Worm (Caenorhabditis elegans) whole organism, early embryonic: ENCODE measurements around the gene B0218.7.

Source experiments
- F13C5.2 ChIP-seq: sonication (generic microtip); optimal IDR thresholded peaks from 2 replicates; lab custom pipeline; 2017; ENCODE audit warnings: mild to moderate bottlenecking, missing genetic modification characterization, inconsistent platforms, missing compliant biosample characterization
- aly-1 ChIP-seq: sonication (generic microtip); optimal IDR thresholded peaks from 2 replicates; lab custom pipeline; 2016; ENCODE audit warnings: missing genetic modification characterization, missing compliant biosample characterization
- ama-1 ChIP-seq: fragments of 150-350 bp; optimal IDR thresholded peaks from 2 replicates; lab custom pipeline; 2014
- ceh-13 ChIP-seq: fragments of 200-800 bp; sonication (Bioruptor generic); optimal IDR thresholded peaks from 2 replicates; lab custom pipeline; 2018; ENCODE audit warnings: mild to moderate bottlenecking, missing genetic modification characterization, missing compliant biosample characterization
- ceh-36 ChIP-seq: sonication (generic microtip); optimal IDR thresholded peaks from 2 replicates; lab custom pipeline; 2016; ENCODE audit warnings: missing genetic modification characterization, inconsistent platforms, missing compliant biosample characterization
- ets-7 ChIP-seq: sonication (generic microtip); optimal IDR thresholded peaks from 2 replicates; lab custom pipeline; 2016; ENCODE audit warnings: missing genotype, missing genetic modification characterization, missing compliant biosample characterization
- flt-1 ChIP-seq: fragments of 200-800 bp; sonication (Bioruptor generic); IDR thresholded peaks from 2 replicates; pipeline ENCODE4 v1.3.6; 2022; ENCODE audit warnings: missing genetic modification characterization, missing compliant biosample characterization
- hmbx-1 ChIP-seq: sonication (generic microtip); optimal IDR thresholded peaks from 2 replicates; lab custom pipeline; 2016; ENCODE audit warnings: mild to moderate bottlenecking, missing genetic modification characterization, missing compliant biosample characterization
- hmg-4 ChIP-seq: fragments of 200-800 bp; sonication (Bioruptor generic); optimal IDR thresholded peaks from 2 replicates; lab custom pipeline; 2018; ENCODE audit warnings: mild to moderate bottlenecking, missing genetic modification characterization, missing compliant biosample characterization
- scrt-1 ChIP-seq: fragments of 200-800 bp; sonication (Bioruptor generic); IDR thresholded peaks from 2 replicates; pipeline ENCODE4 v1.3.6; 2022; ENCODE audit warnings: missing genetic modification characterization, missing compliant biosample characterization
- sea-1 ChIP-seq: fragments of 200-800 bp; sonication (Bioruptor generic); conservative IDR thresholded peaks from 2 replicates; pipeline ENCODE4 v1.3.6; 2022; ENCODE audit warnings: missing genetic modification characterization, missing compliant biosample characterization
- tbx-11 ChIP-seq: fragments of 200-800 bp; sonication (Bioruptor generic); IDR thresholded peaks from 2 replicates; pipeline ENCODE4 v1.3.6; 2022; ENCODE audit warnings: missing genetic modification characterization, missing compliant biosample characterization
- tbx-37 ChIP-seq: fragments of 200-800 bp; sonication (Bioruptor generic); conservative IDR thresholded peaks from 2 replicates; pipeline ENCODE4 v1.3.6; 2022; ENCODE audit warnings: missing genetic modification reagents, missing genetic modification characterization, missing compliant biosample characterization
- tra-4 ChIP-seq: sonication (generic microtip); optimal IDR thresholded peaks from 2 replicates; lab custom pipeline; 2017; ENCODE audit warnings: missing genetic modification characterization, missing compliant biosample characterization

- TF ChIP-seq ama-1 (lab: Kevin White, UChicago): no peak
- no peak for TF ChIP-seq ceh-36 (tag; lab: Kevin White, UChicago)
- no peak for TF ChIP-seq tbx-11 (GFP tag; lab: Robert Waterston, UW)
- TF ChIP-seq F13C5.2 (tag; lab: Kevin White, UChicago): no peak
- no peak for TF ChIP-seq tra-4 (tag; lab: Kevin White, UChicago)
- TF ChIP-seq tbx-37 (GFP tag; lab: Robert Waterston, UW): no peak
- no peak for TF ChIP-seq hmg-4 (GFP tag; lab: Kevin White, UChicago)
- TF ChIP-seq sea-1 (GFP tag; lab: Robert Waterston, UW): 0 out of 2 replicates have a peak, but pooled peaks have one; percentile 32
- no peak for TF ChIP-seq hmbx-1 (tag; lab: Kevin White, UChicago)
- TF ChIP-seq flt-1 (GFP tag; lab: Robert Waterston, UW): no peak
- TF ChIP-seq ets-7 (tag; lab: Kevin White, UChicago): no peak
- TF ChIP-seq aly-1 (tag; lab: Kevin White, UChicago): no peak
- no peak for TF ChIP-seq ceh-13 (GFP tag; lab: Kevin White, UChicago)
- TF ChIP-seq scrt-1 (GFP tag; lab: Robert Waterston, UW): no peak
Observed at ce11 chrIV:8189667-8190066, 23.8 kb upstream of the B0218.7 start.
